Worm (Caenorhabditis elegans): ENCODE data around the gene dhs-29.

DNA sequence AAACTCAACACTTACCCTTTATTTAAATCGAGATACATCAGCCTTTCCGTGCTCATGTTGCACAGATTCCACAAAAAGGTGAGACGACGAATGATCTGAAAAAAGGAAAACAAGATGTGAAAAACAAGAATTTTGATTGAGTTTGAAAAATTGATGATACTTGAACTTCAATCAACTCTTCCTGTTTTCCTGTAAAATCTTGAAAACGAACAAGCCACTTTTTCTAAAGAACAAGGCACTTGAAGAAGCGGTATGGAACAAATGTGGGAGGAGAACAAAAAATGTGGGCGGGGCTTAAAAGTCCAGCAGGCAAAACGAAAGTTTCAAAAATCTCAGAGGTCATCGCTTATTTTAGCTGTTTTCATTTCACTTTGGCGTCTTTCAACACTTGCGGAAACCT, 42.3 kb upstream of the dhs-29 start, which contains the start of gene kvs-1:
- no peak for TF ChIP-seq tra-4 (tag; optimal IDR thresholded peaks at IDR 0.05)
- no peak for TF ChIP-seq F13C5.2 (tag; optimal IDR thresholded peaks at IDR 0.05)
- TF ChIP-seq ama-1 (optimal IDR thresholded peaks at IDR 0.05): no peak
- TF ChIP-seq pes-1 (GFP tag; IDR thresholded peaks at IDR 0.05): no peak
- TF ChIP-seq ceh-13 (GFP tag; optimal IDR thresholded peaks at IDR 0.05): no peak
- TF ChIP-seq ets-7 (tag; optimal IDR thresholded peaks at IDR 0.05): no peak
- no peak for TF ChIP-seq sea-1 (GFP tag; conservative IDR thresholded peaks at IDR 0.05)
- no peak for TF ChIP-seq tbx-37 (GFP tag; conservative IDR thresholded peaks at IDR 0.05)
- TF ChIP-seq flt-1 (GFP tag; IDR thresholded peaks at IDR 0.05): no peak
- no peak for TF ChIP-seq hmbx-1 (tag; optimal IDR thresholded peaks at IDR 0.05)
- no peak for TF ChIP-seq tbx-11 (GFP tag; IDR thresholded peaks at IDR 0.05)
- TF ChIP-seq hmg-4 (GFP tag; optimal IDR thresholded peaks at IDR 0.05): no peak
- no peak for TF ChIP-seq scrt-1 (GFP tag; IDR thresholded peaks at IDR 0.05)

Data from whole organism, early embryonic.